Fruit fly (Drosophila melanogaster): ENCODE measurements around the gene CG11262.

Gene CG11262

DNA sequence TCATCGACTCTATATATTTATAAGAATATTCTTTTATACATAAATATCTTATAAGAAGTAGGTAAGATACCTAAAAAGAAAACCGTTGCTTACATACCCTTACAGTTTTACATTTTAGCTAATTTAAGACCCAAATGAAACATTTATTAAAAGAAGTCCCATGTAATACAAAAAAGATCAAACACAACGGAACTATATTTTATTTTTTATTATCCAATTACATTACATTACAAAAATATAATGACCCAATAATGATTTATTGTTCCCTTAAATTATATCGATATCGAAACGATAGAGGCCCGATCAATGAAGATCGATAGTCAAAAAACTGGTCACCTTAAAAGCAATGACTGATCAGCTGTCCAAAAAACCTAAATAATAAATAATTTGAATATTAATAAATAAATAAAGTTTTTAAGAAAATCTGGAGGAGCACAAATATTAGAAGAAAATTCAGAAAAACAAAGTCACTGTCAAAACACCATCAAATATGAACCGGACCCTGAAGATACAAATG, 13.1 kb downstream of the CG11262 start:
- TF ChIP-seq CG8281 (tag; optimal IDR thresholded peaks at IDR 0.05) (no peak), org-1 (GFP tag; optimal IDR thresholded peaks at IDR 0.05) (no peak), D19A (tag; optimal IDR thresholded peaks at IDR 0.05) (peak; percentile 96), CG34224 (GFP tag; IDR thresholded peaks at IDR 0.05; ENCODE audit: partially characterized antibody) (peak; percentile 55; the same call in 2 of the 3 replicates), CG30020 (tag; optimal IDR thresholded peaks at IDR 0.05) (no peak), CG7271 (tag; optimal IDR thresholded peaks at IDR 0.05) (no peak), pzg (GFP tag; optimal IDR thresholded peaks at IDR 0.05) (peak; percentile 39), CG4730 (GFP tag; IDR thresholded peaks at IDR 0.05) (no peak), Atf6 (GFP tag; IDR thresholded peaks at IDR 0.05) (no peak), ab (GFP tag; optimal IDR thresholded peaks at IDR 0.05) (no peak), Lpt (GFP tag; optimal IDR thresholded peaks at IDR 0.05) (no peak), CG2678 (tag; optimal IDR thresholded peaks at IDR 0.05) (no peak), dan (GFP tag; IDR thresholded peaks at IDR 0.05) (no peak), ro (GFP tag; IDR thresholded peaks at IDR 0.05) (no peak), crp (GFP tag; optimal IDR thresholded peaks at IDR 0.05) (peak in 1 of 2 experiments; percentile 81), Optix (GFP tag; IDR thresholded peaks at IDR 0.05) (no peak), CG3838 (GFP tag; optimal IDR thresholded peaks at IDR 0.05) (no peak), Taf1 (GFP tag; IDR thresholded peaks at IDR 0.05) (no peak), abd-A (tag; optimal IDR thresholded peaks at IDR 0.05) (no peak), Nf-YA (GFP tag; IDR thresholded peaks at IDR 0.05) (no peak), CTCF (GFP tag; optimal IDR thresholded peaks at IDR 0.05) (no peak), CG4617 (GFP tag; optimal IDR thresholded peaks at IDR 0.05; ENCODE audit: borderline replicate concordance) (no peak), Rx (GFP tag; IDR thresholded peaks at IDR 0.05) (no peak), h (optimal IDR thresholded peaks at IDR 0.05) (no peak), lola (GFP tag; optimal IDR thresholded peaks at IDR 0.05) (no peak), CG7786 (GFP tag; optimal IDR thresholded peaks at IDR 0.05) (no peak), Opbp (GFP tag; IDR thresholded peaks at IDR 0.05; ENCODE audit: partially characterized antibody) (peak; percentile 20; the same call in 2 of the 3 replicates), Dref (GFP tag; IDR thresholded peaks at IDR 0.05) (peak; percentile 75), CG16813 (GFP tag; IDR thresholded peaks at IDR 0.05; ENCODE audit: partially characterized antibody) (peak; percentile 67), CG14667 (GFP tag; IDR thresholded peaks at IDR 0.05) (no peak), pita (GFP tag; optimal IDR thresholded peaks at IDR 0.05) (no peak), corto (GFP tag; optimal IDR thresholded peaks at IDR 0.05) (no peak), ap (GFP tag; IDR thresholded peaks at IDR 0.05) (no peak), CG8478 (optimal IDR thresholded peaks at IDR 0.05) (no peak), CG11696 (GFP tag; IDR thresholded peaks at IDR 0.05) (no peak), Hmr (GFP tag; optimal IDR thresholded peaks at IDR 0.05) (no peak), CG8359 (GFP tag; optimal IDR thresholded peaks at IDR 0.05; ENCODE audit: borderline replicate concordance) (no peak), CG2116 (GFP tag; optimal IDR thresholded peaks at IDR 0.05) (peak; percentile 46), CG11560 (tag; IDR thresholded peaks at IDR 0.05) (no peak), esg (GFP tag; conservative IDR thresholded peaks at IDR 0.05) (no peak), CG13775 (GFP tag; optimal IDR thresholded peaks at IDR 0.05) (no peak), CG10462 (GFP tag; optimal IDR thresholded peaks at IDR 0.05) (no peak), H15 (GFP tag; IDR thresholded peaks at IDR 0.05) (no peak), Pdp1 (GFP tag; optimal IDR thresholded peaks at IDR 0.05) (no peak), CG10267 (tag; optimal IDR thresholded peaks at IDR 0.05) (peak; percentile 35), CG10321 (GFP tag; IDR thresholded peaks at IDR 0.05) (no peak), CG15696 (tag; optimal IDR thresholded peaks at IDR 0.05) (no peak), scrt (GFP tag; optimal IDR thresholded peaks at IDR 0.05) (no peak), pnt (GFP tag; optimal IDR thresholded peaks at IDR 0.05) (no peak), jigr1 (GFP tag; IDR thresholded peaks at IDR 0.05) (no peak), CG15073 (GFP tag; optimal IDR thresholded peaks at IDR 0.05) (no peak), emc (GFP tag; optimal IDR thresholded peaks at IDR 0.05) (no peak)

All from whole organism, embryonic.